Fruit fly (Drosophila melanogaster) whole organism, prepupa: ENCODE measurements around the gene Fpgs1.

ENCODE experiments used
- CG10631 ChIP-seq: fragments of 200-800 bp; sonication (Bioruptor generic); optimal IDR thresholded peaks from 2 replicates; lab custom pipeline; 2016; ENCODE audit warnings: missing biosample characterization, missing genetic modification characterization
- CG10669 ChIP-seq: fragments of 200-800 bp; sonication (Bioruptor generic); optimal IDR thresholded peaks from 3 replicates; lab custom pipeline; 2018; ENCODE audit warnings: missing biosample characterization, mild to moderate bottlenecking, missing genetic modification characterization, moderate library complexity
- CG11294 ChIP-seq: fragments of 200-800 bp; sonication (Bioruptor generic); IDR thresholded peaks from 2 replicates; pipeline ENCODE4 v1.3.6; 2022; ENCODE audit warnings: missing biosample characterization, missing genetic modification characterization
- CG11762 ChIP-seq: fragments of 200-800 bp; sonication (Bioruptor generic); optimal IDR thresholded peaks from 3 replicates; lab custom pipeline; 2016; ENCODE audit warnings: missing biosample characterization, missing genetic modification characterization; ENCODE audit not compliant: insufficient read depth
- CG11902 ChIP-seq: fragments of 200-800 bp; sonication (Bioruptor generic); optimal IDR thresholded peaks from 3 replicates; lab custom pipeline; 2016; ENCODE audit warnings: missing biosample characterization, missing genetic modification characterization
- CG15336 ChIP-seq: fragments of 200-800 bp; sonication (Bioruptor generic); IDR thresholded peaks from 2 replicates; pipeline ENCODE4 v1.3.6; 2022; ENCODE audit warnings: missing biosample characterization, missing genetic modification characterization
- CG16779 ChIP-seq: fragments of 200-800 bp; sonication (Bioruptor generic); optimal IDR thresholded peaks from 3 replicates; lab custom pipeline; 2017; ENCODE audit warnings: missing biosample characterization, mild to moderate bottlenecking, missing genetic modification characterization
- CG3032 ChIP-seq: fragments of 200-800 bp; optimal IDR thresholded peaks from 2 replicates; lab custom pipeline; 2019; ENCODE audit warnings: missing biosample characterization, mild to moderate bottlenecking, missing genetic modification characterization, moderate library complexity
- CG31627 ChIP-seq: fragments of 200-800 bp; sonication (Bioruptor generic); optimal IDR thresholded peaks from 3 replicates; lab custom pipeline; 2016; ENCODE audit warnings: missing biosample characterization, missing genetic modification characterization
- CG32006 ChIP-seq: fragments of 200-800 bp; sonication (Bioruptor generic); optimal IDR thresholded peaks from 3 replicates; lab custom pipeline; 2017; ENCODE audit warnings: missing biosample characterization, mild to moderate bottlenecking, missing genetic modification characterization
- CG34406 ChIP-seq: fragments of 200-800 bp; sonication (Bioruptor generic); optimal IDR thresholded peaks from 3 replicates; lab custom pipeline; 2016; ENCODE audit warnings: missing biosample characterization, missing genetic modification characterization
- CG3919 ChIP-seq: fragments of 200-800 bp; sonication (Bioruptor generic); optimal IDR thresholded peaks from 3 replicates; lab custom pipeline; 2016; ENCODE audit warnings: missing biosample characterization, missing genetic modification characterization
- CG4318 ChIP-seq: fragments of 200-800 bp; sonication (Bioruptor generic); optimal IDR thresholded peaks from 3 replicates; lab custom pipeline; 2017; ENCODE audit warnings: missing biosample characterization, mild to moderate bottlenecking, missing genetic modification characterization
- CG6163 ChIP-seq: fragments of 200-800 bp; sonication (Bioruptor generic); IDR thresholded peaks from 3 replicates; pipeline ENCODE4 v1.3.6; 2022; ENCODE audit warnings: missing biosample characterization, missing genetic modification characterization
- CG6276 ChIP-seq: fragments of 200-800 bp; sonication (Bioruptor generic); optimal IDR thresholded peaks from 2 replicates; lab custom pipeline; 2017; ENCODE audit warnings: missing biosample characterization, mild to moderate bottlenecking, missing genetic modification characterization
- CG6854 ChIP-seq: fragments of 200-800 bp; sonication (Bioruptor generic); optimal IDR thresholded peaks from 2 replicates; lab custom pipeline; 2017; ENCODE audit warnings: missing biosample characterization, mild to moderate bottlenecking, missing genetic modification characterization
- CG8319 ChIP-seq: fragments of 200-800 bp; sonication (Bioruptor generic); optimal IDR thresholded peaks from 3 replicates; lab custom pipeline; 2016; ENCODE audit warnings: missing biosample characterization, missing genetic modification characterization
- CG8632 ChIP-seq: fragments of 200-800 bp; sonication (Bioruptor generic); optimal IDR thresholded peaks from 3 replicates; lab custom pipeline; 2016; ENCODE audit warnings: missing biosample characterization, missing genetic modification characterization
- Eip78C ChIP-seq: fragments of 200-800 bp; sonication (Bioruptor generic); peaks from one replicate; lab custom pipeline; 2016; ENCODE audit warnings: missing biosample characterization, missing genetic modification characterization
- Eip93F ChIP-seq: fragments of 200-800 bp; sonication (Bioruptor generic); optimal IDR thresholded peaks from 2 replicates; lab custom pipeline; 2016; ENCODE audit warnings: missing biosample characterization, mild to moderate bottlenecking, missing genetic modification characterization
- Ets21C ChIP-seq: fragments of 200-800 bp; sonication (Bioruptor generic); optimal IDR thresholded peaks from 3 replicates; lab custom pipeline; 2016; ENCODE audit warnings: missing biosample characterization, missing genetic modification characterization
- Ets96B ChIP-seq: fragments of 200-800 bp; optimal IDR thresholded peaks from 2 replicates; lab custom pipeline; 2019; ENCODE audit warnings: missing biosample characterization, mild to moderate bottlenecking, missing genetic modification characterization, moderate library complexity
- Gug ChIP-seq: fragments of 200-800 bp; sonication (Bioruptor generic); IDR thresholded peaks from 2 replicates; pipeline ENCODE4 v1.3.6; 2022; ENCODE audit warnings: missing biosample characterization, missing genetic modification characterization
- Hr38 ChIP-seq: sonication (Bioruptor generic); optimal IDR thresholded peaks from 2 replicates; lab custom pipeline; 2016; ENCODE audit warnings: missing biosample characterization, missing genetic modification characterization
- Hr39 ChIP-seq: fragments of 200-800 bp; sonication (Bioruptor generic); optimal IDR thresholded peaks from 2 replicates; lab custom pipeline; 2016; ENCODE audit warnings: missing biosample characterization, missing genetic modification characterization
- Hr4 ChIP-seq: fragments of 200-800 bp; sonication (Bioruptor generic); optimal IDR thresholded peaks from 3 replicates; lab custom pipeline; 2016; ENCODE audit warnings: missing biosample characterization, missing genetic modification characterization
- Met ChIP-seq: fragments of 200-800 bp; sonication (Bioruptor generic); optimal IDR thresholded peaks from 3 replicates; lab custom pipeline; 2016; ENCODE audit warnings: missing biosample characterization, missing genetic modification characterization
- OdsH ChIP-seq: fragments of 200-800 bp; sonication (Bioruptor generic); optimal IDR thresholded peaks from 3 replicates; lab custom pipeline; 2016; ENCODE audit warnings: missing biosample characterization, missing genetic modification characterization
- Smox ChIP-seq: fragments of 200-800 bp; sonication (Bioruptor generic); optimal IDR thresholded peaks from 3 replicates; lab custom pipeline; 2016; ENCODE audit warnings: missing biosample characterization, missing genetic modification characterization
- Sox102F ChIP-seq: fragments of 200-800 bp; sonication (Bioruptor generic); optimal IDR thresholded peaks from 2 replicates; lab custom pipeline; 2016; ENCODE audit warnings: missing biosample characterization, mild to moderate bottlenecking, missing genetic modification characterization
- Sox14 ChIP-seq: fragments of 200-800 bp; sonication (Bioruptor generic); optimal IDR thresholded peaks from 3 replicates; lab custom pipeline; 2016; ENCODE audit warnings: missing biosample characterization, missing genetic modification characterization
- Sox15 ChIP-seq: fragments of 200-800 bp; sonication (Bioruptor generic); optimal IDR thresholded peaks from 3 replicates; lab custom pipeline; 2016; ENCODE audit warnings: missing biosample characterization, missing genetic modification characterization
- achi ChIP-seq: fragments of 200-800 bp; sonication (Bioruptor generic); optimal IDR thresholded peaks from 3 replicates; lab custom pipeline; 2016; ENCODE audit warnings: missing biosample characterization, missing genetic modification characterization
- dac ChIP-seq: fragments of 200-800 bp; sonication (Bioruptor generic); optimal IDR thresholded peaks from 2 replicates; lab custom pipeline; 2017; ENCODE audit warnings: missing biosample characterization, mild to moderate bottlenecking, missing genetic modification characterization
- dsx ChIP-seq: fragments of 200-800 bp; optimal IDR thresholded peaks from 3 replicates; lab custom pipeline; 2019; ENCODE audit warnings: missing biosample characterization, mild to moderate bottlenecking, missing genetic modification characterization, moderate library complexity; ENCODE audit not compliant: poor library complexity, severe bottlenecking
- eg ChIP-seq: fragments of 200-800 bp; sonication (Bioruptor generic); IDR thresholded peaks from 3 replicates; pipeline ENCODE4 v1.3.6; 2022; ENCODE audit warnings: missing biosample characterization, missing genetic modification characterization
- fd59A ChIP-seq: fragments of 200-800 bp; sonication (Bioruptor generic); optimal IDR thresholded peaks from 2 replicates; lab custom pipeline; 2017; ENCODE audit warnings: missing biosample characterization, mild to moderate bottlenecking, missing genetic modification characterization, missing genetic modification reagents
- fd85E ChIP-seq: fragments of 200-800 bp; sonication (Bioruptor generic); optimal IDR thresholded peaks from 3 replicates; lab custom pipeline; 2016; ENCODE audit warnings: missing biosample characterization, missing genetic modification characterization
- fkh ChIP-seq: fragments of 200-800 bp; sonication (Bioruptor generic); optimal IDR thresholded peaks from 3 replicates; lab custom pipeline; 2017; ENCODE audit warnings: missing biosample characterization, mild to moderate bottlenecking, missing genetic modification characterization, moderate library complexity
- lz ChIP-seq: fragments of 200-800 bp; sonication (Bioruptor generic); optimal IDR thresholded peaks from 3 replicates; lab custom pipeline; 2016; ENCODE audit warnings: missing biosample characterization, missing genetic modification characterization
- pdm3 ChIP-seq: fragments of 200-800 bp; sonication (Bioruptor generic); optimal IDR thresholded peaks from 3 replicates; lab custom pipeline; 2016; ENCODE audit warnings: missing biosample characterization, missing genetic modification characterization
- salr ChIP-seq, 2 experiments: fragments of 200-800 bp; sonication (Bioruptor generic); optimal IDR thresholded peaks; 3 replicates each; lab custom pipeline; 2016 to 2018; ENCODE audit warnings: missing biosample characterization in 2 of 2, missing genetic modification characterization in 2 of 2, mild to moderate bottlenecking in 1 of 2
- spab ChIP-seq: fragments of 200-800 bp; sonication (Bioruptor generic); optimal IDR thresholded peaks from 2 replicates; lab custom pipeline; 2017; ENCODE audit warnings: missing biosample characterization, mild to moderate bottlenecking, missing genetic modification characterization, missing genetic modification reagents
- ss ChIP-seq, 2 experiments: fragments of 200-800 bp; sonication (Bioruptor generic); optimal IDR thresholded peaks; 2 replicates in 1 of 2; 3 replicates in 1 of 2; lab custom pipeline; 2017 to 2018; ENCODE audit warnings: mild to moderate bottlenecking in 2 of 2, missing biosample characterization in 2 of 2, missing genetic modification characterization in 2 of 2, moderate library complexity in 1 of 2
- svp ChIP-seq: fragments of 200-800 bp; sonication (Bioruptor generic); peaks from one replicate; lab custom pipeline; 2016; ENCODE audit warnings: missing biosample characterization, missing genetic modification characterization
- topi ChIP-seq: fragments of 200-800 bp; sonication (Bioruptor generic); optimal IDR thresholded peaks from 3 replicates; lab custom pipeline; 2016; ENCODE audit warnings: missing biosample characterization, missing genetic modification characterization
- vri ChIP-seq: fragments of 200-800 bp; sonication (Bioruptor generic); optimal IDR thresholded peaks from 3 replicates; lab custom pipeline; 2016; ENCODE audit warnings: missing biosample characterization, mild to moderate bottlenecking, missing genetic modification characterization

The Fpgs1 gene

dm6 chrX:12629564-12629963 is 17.9 kb downstream of the Fpgs1 start, which contains the start of the genes Aven and CG2540 (continued):
- TF ChIP-seq CG10669 (GFP tag; lab: Kevin White, UChicago) (peak; percentile 66), CG4318 (GFP tag; lab: Kevin White, UChicago) (peak; percentile 69), CG32006 (peak; percentile 81), Smox (GFP tag; lab: Kevin White, UChicago) (peak; percentile 60), fkh (GFP tag; lab: Kevin White, UChicago) (peak; percentile 56), dac (peak; percentile 70), achi (GFP tag; lab: Kevin White, UChicago) (peak; percentile 82), fd85E (GFP tag; lab: Kevin White, UChicago) (no peak), vri (no peak), Sox102F (GFP tag; lab: Kevin White, UChicago) (peak; percentile 63), CG10631 (GFP tag; lab: Kevin White, UChicago) (peak; percentile 72), CG11294 (GFP tag; lab: Robert Waterston, UW) (no peak)
- TF ChIP-seq, all 60 proteins: peak for 54

dm6 chrX:12631317-12632156 is 19.9 kb downstream of the Fpgs1 start, which contains the start of gene Tomosyn:
Gene Tomosyn, plus strand, starts transcription at chrX:12631605.
- TF ChIP-seq Hr39 (GFP tag; lab: Kevin White, UChicago) (no peak), topi (peak; percentile 7), CG6163 (GFP tag; lab: Robert Waterston, UW) (no peak), OdsH (GFP tag; lab: Kevin White, UChicago) (peak; percentile 23), Hr4 (GFP tag; lab: Kevin White, UChicago) (no peak), Met (GFP tag; lab: Kevin White, UChicago) (peak; percentile 18), Ets96B (tag; lab: Kevin White, UChicago) (no peak), CG32006 (no peak), eg (peak; percentile 47; the same call in 1 of the 3 replicates), pdm3 (no peak), Sox102F (GFP tag; lab: Kevin White, UChicago) (no peak), Eip93F (GFP tag; lab: Kevin White, UChicago) (no peak), CG34406 (GFP tag; lab: Kevin White, UChicago) (no peak), CG10631 (GFP tag; lab: Kevin White, UChicago) (peak; percentile 35), ss (GFP tag; optimal IDR thresholded peaks at IDR 0.05; lab: Kevin White, UChicago) (no peak), vri (no peak), dsx (GFP tag; lab: Kevin White, UChicago) (no peak), Sox15 (GFP tag; lab: Kevin White, UChicago) (no peak), fd59A (GFP tag; lab: Kevin White, UChicago) (no peak), CG31627 (GFP tag; lab: Kevin White, UChicago) (peak; percentile 26), CG11762 (GFP tag; lab: Kevin White, UChicago) (no peak), CG8632 (GFP tag; lab: Kevin White, UChicago) (no peak), Ets21C (GFP tag; lab: Kevin White, UChicago) (no peak), salr (GFP tag; optimal IDR thresholded peaks at IDR 0.05; lab: Kevin White, UChicago) (no peak), Smox (GFP tag; lab: Kevin White, UChicago) (no peak), CG3919 (GFP tag; lab: Kevin White, UChicago) (no peak), CG8319 (no peak), CG11294 (GFP tag; lab: Robert Waterston, UW) (no peak), CG6854 (GFP tag; lab: Kevin White, UChicago) (peak; percentile 51), spab (GFP tag; lab: Kevin White, UChicago) (no peak), Eip78C (GFP tag; lab: Kevin White, UChicago) (peak; percentile 61), achi (GFP tag; lab: Kevin White, UChicago) (no peak), CG16779 (tag; lab: Kevin White, UChicago) (no peak), Sox14 (no peak), CG3032 (tag; lab: Kevin White, UChicago) (peak; percentile 30), CG4318 (GFP tag; lab: Kevin White, UChicago) (no peak), CG15336 (GFP tag; lab: Robert Waterston, UW) (no peak), lz (GFP tag; lab: Kevin White, UChicago) (peak; percentile 4), Hr38 (GFP tag; lab: Kevin White, UChicago) (no peak), Gug (GFP tag; lab: Robert Waterston, UW) (no peak), CG6276 (no peak), CG11902 (GFP tag; lab: Kevin White, UChicago) (no peak), svp (peak; percentile 76)
